Worm (Caenorhabditis elegans) whole organism, L4/young adult: ENCODE measurements around the gene fbxa-31.

ENCODE experiments used
- W03F9.2 ChIP-seq: fragments of 150-350 bp; optimal IDR thresholded peaks from 2 replicates; lab custom pipeline; 2014; ENCODE audit warnings: missing biosample characterization, missing genetic modification characterization
- dao-5 ChIP-seq: sonication (generic microtip); optimal IDR thresholded peaks from 2 replicates; lab custom pipeline; 2016; ENCODE audit warnings: missing genotype, missing genetic modification characterization, moderate library complexity, missing compliant biosample characterization

DNA sequence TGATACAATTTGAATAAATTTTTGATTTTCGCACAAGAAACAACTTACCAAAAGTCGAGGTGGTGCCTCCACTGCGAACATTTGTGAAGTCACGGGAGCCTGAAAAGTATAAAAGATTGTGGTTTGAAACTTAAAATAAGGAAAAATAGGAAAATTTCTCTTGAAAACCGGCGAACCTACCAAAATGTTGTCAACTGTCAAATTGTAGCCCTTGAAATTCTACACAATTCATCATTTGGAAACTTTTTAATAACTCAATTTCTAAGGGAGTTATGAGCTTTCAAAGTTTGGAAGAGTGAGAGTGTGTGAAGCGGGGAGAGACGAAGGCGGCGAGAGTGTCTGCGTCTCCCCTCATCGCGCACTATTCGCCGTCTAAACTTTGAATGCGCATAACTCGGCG lies 41.1 kb downstream of the fbxa-31 start, which contains the start of gene pes-4:
- TF ChIP-seq dao-5 (tag; lab: Kevin White, UChicago) = no peak
- TF ChIP-seq W03F9.2 (tag; lab: Kevin White, UChicago) = no peak
